Worm (Caenorhabditis elegans) whole organism, L1 larva: ENCODE measurements around the gene sra-2.
A peak's percentile ranks its signal among the peaks of the same experiment; 100 is the strongest.

Source experiments
- C04F5.9 ChIP-seq: sonication (generic microtip); optimal IDR thresholded peaks from 2 replicates; lab custom pipeline; 2016; ENCODE audit warnings: missing genetic modification characterization, missing compliant biosample characterization
- C16A3.4 ChIP-seq: fragments of 150-350 bp; optimal IDR thresholded peaks from 2 replicates; lab custom pipeline; 2014; ENCODE audit warnings: missing biosample characterization, missing genetic modification characterization
- aha-1 ChIP-seq: fragments of 150-350 bp; optimal IDR thresholded peaks from 2 replicates; lab custom pipeline; 2014; ENCODE audit warnings: missing biosample characterization, missing genetic modification characterization
- aly-2 ChIP-seq: fragments of 150-350 bp; optimal IDR thresholded peaks from 2 replicates; lab custom pipeline; 2014; ENCODE audit warnings: missing biosample characterization, missing genetic modification characterization
- ceh-82 ChIP-seq, 3 experiments: fragments of 150-350 bp in 1 of 3; sonication (generic microtip) in 2 of 3; optimal IDR thresholded peaks; 2 replicates each; lab custom pipeline; 2014 to 2017; ENCODE audit warnings: missing biosample characterization in 3 of 3, missing genetic modification characterization in 3 of 3
- ceh-88 ChIP-seq: fragments of 200-800 bp; sonication (Bioruptor generic); IDR thresholded peaks from 2 replicates; pipeline ENCODE4 v1.3.6; 2022; ENCODE audit warnings: missing genetic modification characterization, missing compliant biosample characterization
- ces-1 ChIP-seq: fragments of 150-350 bp; optimal IDR thresholded peaks from 2 replicates; lab custom pipeline; 2014; ENCODE audit warnings: missing biosample characterization, missing genetic modification reagents, missing genetic modification characterization
- dpl-1 ChIP-seq, 3 experiments: fragments of 150-350 bp in 2 of 3; sonication (generic microtip) in 1 of 3; optimal IDR thresholded peaks; 2 replicates each; lab custom pipeline; 2014 to 2017; ENCODE audit warnings: missing biosample characterization in 3 of 3, missing genetic modification characterization in 3 of 3, missing genetic modification reagents in 3 of 3
- efl-1 ChIP-seq, 4 experiments: fragments of 150-350 bp; optimal IDR thresholded peaks in 3 of 4; peaks in 1 of 4; 1 replicate in 1 of 4; 2 replicates in 3 of 4; lab custom pipeline; 2014; ENCODE audit warnings: missing biosample characterization in 2 of 4, missing genetic modification characterization in 2 of 4, missing genetic modification reagents in 2 of 4
- efl-3 ChIP-seq: fragments of 200-800 bp; sonication (Bioruptor generic); optimal IDR thresholded peaks from 2 replicates; lab custom pipeline; 2018; ENCODE audit warnings: mild to moderate bottlenecking, missing genetic modification characterization, missing compliant biosample characterization
- egl-27 ChIP-seq, 2 experiments: fragments of 150-350 bp in 1 of 2; sonication (generic microtip); optimal IDR thresholded peaks; 3 replicates each; lab custom pipeline; 2017 to 2018; ENCODE audit warnings: missing biosample characterization in 2 of 2, missing genetic modification characterization in 2 of 2, missing genetic modification reagents in 2 of 2
- elt-3 ChIP-seq, 6 experiments: fragments of 150-350 bp in 1 of 6; sonication (generic microtip); optimal IDR thresholded peaks; 2 replicates each; lab custom pipeline; 2017 to 2018; ENCODE audit warnings: missing biosample characterization in 6 of 6, missing genetic modification characterization in 6 of 6, inconsistent platforms in 1 of 6
- hlh-4 ChIP-seq: sonication (generic microtip); optimal IDR thresholded peaks from 2 replicates; lab custom pipeline; 2016; ENCODE audit warnings: mild to moderate bottlenecking, missing genetic modification characterization, missing compliant biosample characterization
- hpl-2 ChIP-seq: fragments of 150-350 bp; optimal IDR thresholded peaks from 2 replicates; lab custom pipeline; 2014; ENCODE audit warnings: missing biosample characterization, missing genetic modification reagents, missing genetic modification characterization
- irx-1 ChIP-seq: sonication (generic microtip); optimal IDR thresholded peaks from 2 replicates; lab custom pipeline; 2016; ENCODE audit warnings: missing genetic modification characterization, missing compliant biosample characterization
- isw-1 ChIP-seq: fragments of 200-800 bp; sonication (Bioruptor generic); IDR thresholded peaks from 2 replicates; pipeline ENCODE4 v1.3.6; 2022; ENCODE audit warnings: missing genetic modification characterization, missing compliant biosample characterization
- jun-1 ChIP-seq: fragments of 150-350 bp; optimal IDR thresholded peaks from 2 replicates; lab custom pipeline; 2014; ENCODE audit warnings: missing biosample characterization, missing genetic modification reagents, missing genetic modification characterization
- lin-13 ChIP-seq: fragments of 150-350 bp; optimal IDR thresholded peaks from 2 replicates; lab custom pipeline; 2014; ENCODE audit warnings: missing biosample characterization, missing genetic modification reagents, missing genetic modification characterization
- lin-14 ChIP-seq: fragments of 200-800 bp; sonication (Bioruptor generic); optimal IDR thresholded peaks from 2 replicates; lab custom pipeline; 2018; ENCODE audit warnings: mild to moderate bottlenecking, missing genetic modification characterization, moderate library complexity, missing compliant biosample characterization
- lin-15B ChIP-seq: fragments of 150-350 bp; sonication (generic microtip); optimal IDR thresholded peaks from 3 replicates; lab custom pipeline; 2014; ENCODE audit warnings: missing biosample characterization, missing genetic modification characterization
- lin-35 ChIP-seq, 2 experiments: fragments of 150-350 bp; optimal IDR thresholded peaks; 2 replicates each; lab custom pipeline; 2014; ENCODE audit warnings: missing biosample characterization in 2 of 2, missing genetic modification characterization in 2 of 2, missing genetic modification reagents in 2 of 2
- mdl-1 ChIP-seq, 2 experiments: fragments of 150-350 bp; optimal IDR thresholded peaks; 2 replicates each; lab custom pipeline; 2014 to 2017; ENCODE audit warnings: missing biosample characterization in 2 of 2, missing genetic modification characterization in 2 of 2, inconsistent platforms in 1 of 2
- nhr-11 ChIP-seq: fragments of 150-350 bp; optimal IDR thresholded peaks from 2 replicates; lab custom pipeline; 2014; ENCODE audit warnings: missing biosample characterization, missing genetic modification characterization
- nhr-20 ChIP-seq: sonication (generic microtip); optimal IDR thresholded peaks from 2 replicates; lab custom pipeline; 2016; ENCODE audit warnings: mild to moderate bottlenecking, missing genetic modification characterization, missing compliant biosample characterization
- nhr-71 ChIP-seq: sonication (generic microtip); optimal IDR thresholded peaks from 2 replicates; lab custom pipeline; 2016; ENCODE audit warnings: mild to moderate bottlenecking, missing genetic modification characterization, moderate library complexity, missing compliant biosample characterization
- nhr-76 ChIP-seq: sonication (generic microtip); optimal IDR thresholded peaks from 2 replicates; lab custom pipeline; 2017; ENCODE audit warnings: missing biosample characterization, missing genetic modification characterization
- nhr-77 ChIP-seq: fragments of 150-350 bp; optimal IDR thresholded peaks from 2 replicates; lab custom pipeline; 2014; ENCODE audit warnings: missing biosample characterization, missing genetic modification characterization
- nhr-84 ChIP-seq: sonication (generic microtip); optimal IDR thresholded peaks from 2 replicates; lab custom pipeline; 2017; ENCODE audit warnings: missing biosample characterization, missing genetic modification characterization
- nhr-90 ChIP-seq: sonication (generic microtip); optimal IDR thresholded peaks from 2 replicates; lab custom pipeline; 2016; ENCODE audit warnings: mild to moderate bottlenecking, missing genetic modification characterization, missing compliant biosample characterization; ENCODE audit not compliant: poor library complexity
- pag-3 ChIP-seq: sonication (generic microtip); optimal IDR thresholded peaks from 2 replicates; lab custom pipeline; 2017; ENCODE audit warnings: missing genetic modification characterization, mild to moderate bottlenecking, missing compliant biosample characterization, antibody characterized with exemption, borderline replicate concordance; ENCODE audit not compliant: insufficient read depth
- snu-23 ChIP-seq: sonication (generic microtip); optimal IDR thresholded peaks from 2 replicates; lab custom pipeline; 2016; ENCODE audit warnings: missing genetic modification characterization, missing compliant biosample characterization
- sptf-1 ChIP-seq: fragments of 150-350 bp; optimal IDR thresholded peaks from 2 replicates; lab custom pipeline; 2014; ENCODE audit warnings: missing biosample characterization, missing genetic modification characterization
- sup-37 ChIP-seq: fragments of 200-800 bp; sonication (Bioruptor generic); optimal IDR thresholded peaks from 2 replicates; lab custom pipeline; 2018; ENCODE audit warnings: mild to moderate bottlenecking, missing genetic modification characterization, missing compliant biosample characterization
- swsn-7 ChIP-seq: sonication (generic microtip); optimal IDR thresholded peaks from 2 replicates; lab custom pipeline; 2016; ENCODE audit warnings: missing genetic modification characterization, missing compliant biosample characterization
- tbx-2 ChIP-seq: sonication (generic microtip); optimal IDR thresholded peaks from 2 replicates; lab custom pipeline; 2016; ENCODE audit warnings: missing genetic modification characterization, missing compliant biosample characterization
- vab-15 ChIP-seq: sonication (generic microtip); optimal IDR thresholded peaks from 2 replicates; lab custom pipeline; 2017; ENCODE audit warnings: missing genotype, mild to moderate bottlenecking, missing genetic modification characterization, missing compliant biosample characterization
- xbp-1 ChIP-seq: sonication (generic microtip); optimal IDR thresholded peaks from 2 replicates; lab custom pipeline; 2016; ENCODE audit warnings: missing genetic modification characterization, missing compliant biosample characterization
- zip-4 ChIP-seq: fragments of 200-800 bp; sonication (Bioruptor generic); optimal IDR thresholded peaks from 2 replicates; lab custom pipeline; 2018; ENCODE audit warnings: mild to moderate bottlenecking, missing genetic modification characterization, moderate library complexity, missing compliant biosample characterization
- ztf-11 ChIP-seq, 2 experiments: sonication (generic microtip); optimal IDR thresholded peaks; 2 replicates each; lab custom pipeline; 2016 to 2017; ENCODE audit warnings: missing genetic modification characterization in 2 of 2, missing biosample characterization in 1 of 2, missing compliant biosample characterization in 1 of 2
- ztf-4 ChIP-seq: fragments of 150-350 bp; optimal IDR thresholded peaks from 2 replicates; lab custom pipeline; 2014; ENCODE audit warnings: missing biosample characterization, missing genetic modification characterization

sra-2 gene

ce11 chrII:9501955-9502354, 26.6 kb upstream of the sra-2 start (continued):
- TF ChIP-seq mdl-1 (tag; optimal IDR thresholded peaks at IDR 0.05; lab: Kevin White, UChicago), result peak in 1 of 2 experiments; percentile 48
- peak; percentile 23 for TF ChIP-seq nhr-90 (tag; lab: Kevin White, UChicago)
- TF ChIP-seq nhr-11, result no peak
- TF ChIP-seq lin-15B (tag; lab: Kevin White, UChicago), result no peak
- TF ChIP-seq ceh-82 (tag; optimal IDR thresholded peaks at IDR 0.05; lab: Kevin White, UChicago), result no peak
- TF ChIP-seq efl-1 (optimal IDR thresholded peaks at IDR 0.05; lab: Kevin White, UChicago), result no peak
- peak in 1 of 2 experiments; percentile 57 for TF ChIP-seq efl-1 (GFP tag; optimal IDR thresholded peaks at IDR 0.05 in 1 of 2; lab: Kevin White, UChicago)
- TF ChIP-seq jun-1 (tag; lab: Kevin White, UChicago), result peak; percentile 21
- TF ChIP-seq hpl-2 (GFP tag; lab: Kevin White, UChicago), result no peak
- no peak for TF ChIP-seq efl-3 (GFP tag; lab: Kevin White, UChicago)
- no peak for TF ChIP-seq nhr-84
- TF ChIP-seq C16A3.4 (tag; lab: Kevin White, UChicago), result no peak
- no peak for TF ChIP-seq nhr-77 (tag; lab: Kevin White, UChicago)
- no peak for TF ChIP-seq vab-15
- no peak for TF ChIP-seq swsn-7 (tag; lab: Kevin White, UChicago)
- TF ChIP-seq ces-1 (GFP tag; lab: Kevin White, UChicago), result no peak
- peak; percentile 51 for TF ChIP-seq nhr-71
- no peak for TF ChIP-seq tbx-2 (tag; lab: Kevin White, UChicago)
- TF ChIP-seq egl-27 (tag; optimal IDR thresholded peaks at IDR 0.05; lab: Kevin White, UChicago), result no peak
- TF ChIP-seq nhr-76, result no peak
- TF ChIP-seq hlh-4 (tag; lab: Kevin White, UChicago), result no peak
- TF ChIP-seq irx-1 (tag; lab: Kevin White, UChicago), result no peak
- no peak for TF ChIP-seq ztf-4 (tag; lab: Kevin White, UChicago)
- no peak for TF ChIP-seq aha-1 (tag; lab: Kevin White, UChicago)
- TF ChIP-seq lin-35 (GFP tag; optimal IDR thresholded peaks at IDR 0.05; lab: Kevin White, UChicago), result peak in 1 of 2 experiments; percentile 50
- no peak for TF ChIP-seq zip-4 (GFP tag; lab: Kevin White, UChicago)
- no peak for TF ChIP-seq sup-37
- TF ChIP-seq isw-1 (GFP tag; lab: Robert Waterston, UW), result no peak
- TF ChIP-seq dpl-1 (GFP tag; optimal IDR thresholded peaks at IDR 0.05; lab: Kevin White, UChicago), result no peak
- no peak for TF ChIP-seq C04F5.9 (tag; lab: Kevin White, UChicago)
- TF ChIP-seq nhr-20, result no peak
- TF ChIP-seq xbp-1 (tag; lab: Kevin White, UChicago), result no peak

- TF ChIP-seq nhr-76 (no peak), lin-14 (GFP tag; lab: Kevin White, UChicago) (no peak), ztf-4 (tag; lab: Kevin White, UChicago) (no peak), pag-3 (tag; lab: Kevin White, UChicago) (no peak), ceh-88 (GFP tag; lab: Robert Waterston, UW) (no peak), nhr-90 (tag; lab: Kevin White, UChicago) (no peak), elt-3 (tag; optimal IDR thresholded peaks at IDR 0.05; lab: Kevin White, UChicago) (no peak), sup-37 (no peak)
These were observed 21.4 kb upstream of the sra-2 start, which contains the start of gene gcy-3 for ce11 chrII:9507181-9507580. Gene gcy-3, minus strand, starts transcription at chrII:9507281.

ce11 chrII:9516836-9517235, 11.7 kb upstream of the sra-2 start, which contains the start of gene gcy-1:
Gene gcy-1, minus strand, starts transcription at chrII:9516936.
- TF ChIP-seq C04F5.9 (tag; lab: Kevin White, UChicago) (no peak), elt-3 (tag; optimal IDR thresholded peaks at IDR 0.05; lab: Kevin White, UChicago) (no peak), efl-3 (GFP tag; lab: Kevin White, UChicago) (no peak), hlh-4 (tag; lab: Kevin White, UChicago) (no peak)

- TF ChIP-seq nhr-76 (no peak), hlh-4 (tag; lab: Kevin White, UChicago) (no peak), pag-3 (tag; lab: Kevin White, UChicago) (no peak), ztf-11 (tag; optimal IDR thresholded peaks at IDR 0.05; lab: Kevin White, UChicago) (no peak), aly-2 (tag; lab: Kevin White, UChicago) (no peak), lin-13 (GFP tag; lab: Kevin White, UChicago) (no peak), sptf-1 (tag; lab: Kevin White, UChicago) (no peak), snu-23 (GFP tag; lab: Kevin White, UChicago) (no peak)
- TF ChIP-seq, all 84 proteins: peak for 0
These were observed 9.8 kb upstream of the sra-2 start, which contains the start of the genes sfxn-1.1 and AH6.3 for ce11 chrII:9518781-9519180. Gene sfxn-1.1, minus strand, starts transcription at chrII:9518881. Gene AH6.3, plus strand, starts transcription at chrII:9519055.
